Worm (Caenorhabditis elegans) whole organism, early embryonic: ENCODE measurements around the gene srb-3.

Experiments
- B0310.2 ChIP-seq: sonication (generic microtip); optimal IDR thresholded peaks from 2 replicates; lab custom pipeline; 2016; ENCODE audit warnings: mild to moderate bottlenecking, missing genetic modification characterization, missing compliant biosample characterization
- F13C5.2 ChIP-seq: sonication (generic microtip); optimal IDR thresholded peaks from 2 replicates; lab custom pipeline; 2017; ENCODE audit warnings: mild to moderate bottlenecking, missing genetic modification characterization, inconsistent platforms, missing compliant biosample characterization
- aly-1 ChIP-seq: sonication (generic microtip); optimal IDR thresholded peaks from 2 replicates; lab custom pipeline; 2016; ENCODE audit warnings: missing genetic modification characterization, missing compliant biosample characterization
- ama-1 ChIP-seq: fragments of 150-350 bp; optimal IDR thresholded peaks from 2 replicates; lab custom pipeline; 2014
- ceh-13 ChIP-seq: fragments of 200-800 bp; sonication (Bioruptor generic); optimal IDR thresholded peaks from 2 replicates; lab custom pipeline; 2018; ENCODE audit warnings: mild to moderate bottlenecking, missing genetic modification characterization, missing compliant biosample characterization
- ceh-36 ChIP-seq: sonication (generic microtip); optimal IDR thresholded peaks from 2 replicates; lab custom pipeline; 2016; ENCODE audit warnings: missing genetic modification characterization, inconsistent platforms, missing compliant biosample characterization
- ets-7 ChIP-seq: sonication (generic microtip); optimal IDR thresholded peaks from 2 replicates; lab custom pipeline; 2016; ENCODE audit warnings: missing genotype, missing genetic modification characterization, missing compliant biosample characterization
- flt-1 ChIP-seq: fragments of 200-800 bp; sonication (Bioruptor generic); IDR thresholded peaks from 2 replicates; pipeline ENCODE4 v1.3.6; 2022; ENCODE audit warnings: missing genetic modification characterization, missing compliant biosample characterization
- hmbx-1 ChIP-seq: sonication (generic microtip); optimal IDR thresholded peaks from 2 replicates; lab custom pipeline; 2016; ENCODE audit warnings: mild to moderate bottlenecking, missing genetic modification characterization, missing compliant biosample characterization
- hmg-4 ChIP-seq: fragments of 200-800 bp; sonication (Bioruptor generic); optimal IDR thresholded peaks from 2 replicates; lab custom pipeline; 2018; ENCODE audit warnings: mild to moderate bottlenecking, missing genetic modification characterization, missing compliant biosample characterization
- hnd-1 ChIP-seq: sonication (generic microtip); optimal IDR thresholded peaks from 2 replicates; lab custom pipeline; 2016; ENCODE audit warnings: missing genetic modification characterization, missing compliant biosample characterization
- pes-1 ChIP-seq: fragments of 200-800 bp; sonication (Bioruptor generic); IDR thresholded peaks from 2 replicates; pipeline ENCODE4 v1.3.6; 2022; ENCODE audit warnings: missing genetic modification reagents, missing genetic modification characterization, missing compliant biosample characterization
- scrt-1 ChIP-seq: fragments of 200-800 bp; sonication (Bioruptor generic); IDR thresholded peaks from 2 replicates; pipeline ENCODE4 v1.3.6; 2022; ENCODE audit warnings: missing genetic modification characterization, missing compliant biosample characterization
- sea-1 ChIP-seq: fragments of 200-800 bp; sonication (Bioruptor generic); conservative IDR thresholded peaks from 2 replicates; pipeline ENCODE4 v1.3.6; 2022; ENCODE audit warnings: missing genetic modification characterization, missing compliant biosample characterization
- tbx-11 ChIP-seq: fragments of 200-800 bp; sonication (Bioruptor generic); IDR thresholded peaks from 2 replicates; pipeline ENCODE4 v1.3.6; 2022; ENCODE audit warnings: missing genetic modification characterization, missing compliant biosample characterization
- tbx-37 ChIP-seq: fragments of 200-800 bp; sonication (Bioruptor generic); conservative IDR thresholded peaks from 2 replicates; pipeline ENCODE4 v1.3.6; 2022; ENCODE audit warnings: missing genetic modification reagents, missing genetic modification characterization, missing compliant biosample characterization
- tra-4 ChIP-seq: sonication (generic microtip); optimal IDR thresholded peaks from 2 replicates; lab custom pipeline; 2017; ENCODE audit warnings: missing genetic modification characterization, missing compliant biosample characterization

The srb-3 gene

DNA sequence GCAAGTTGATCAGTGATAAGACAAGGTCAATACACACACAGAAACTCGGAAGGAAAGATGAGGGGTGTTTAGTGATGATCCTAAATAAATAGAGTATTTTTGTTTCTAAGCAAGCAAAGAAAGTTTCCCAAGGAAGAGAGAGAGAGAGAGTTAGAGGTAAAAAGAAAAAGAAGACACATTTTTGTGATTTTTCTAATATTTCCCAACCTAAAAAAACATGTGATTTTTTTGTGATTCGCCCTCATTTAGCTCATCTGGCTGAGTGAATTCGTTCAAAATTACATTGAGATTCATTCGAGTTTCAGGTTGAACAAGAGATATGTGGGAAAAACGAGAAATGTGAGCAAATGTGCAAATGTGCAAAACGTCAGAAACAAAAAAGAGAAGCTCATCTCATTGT, 15.8 kb downstream of the srb-3 start, which contains the start of gene srb-16:
Gene srb-16 (minus strand): TSS at position 101 of the 400 bp plus-strand sequence.
- TF ChIP-seq ceh-13 (GFP tag; lab: Kevin White, UChicago): no peak
- TF ChIP-seq ama-1 (lab: Kevin White, UChicago): no peak
- no peak for TF ChIP-seq pes-1 (GFP tag; lab: Robert Waterston, UW)
- TF ChIP-seq hmg-4 (GFP tag; lab: Kevin White, UChicago): no peak
- no peak for TF ChIP-seq tbx-11 (GFP tag; lab: Robert Waterston, UW)
- no peak for TF ChIP-seq aly-1 (tag; lab: Kevin White, UChicago)
- TF ChIP-seq F13C5.2: no peak
- no peak for TF ChIP-seq tra-4 (tag; lab: Kevin White, UChicago)
- TF ChIP-seq scrt-1: no peak
- no peak for TF ChIP-seq hmbx-1 (tag; lab: Kevin White, UChicago)
- no peak for TF ChIP-seq hnd-1 (tag; lab: Kevin White, UChicago)
- no peak for TF ChIP-seq ceh-36
- TF ChIP-seq ets-7 (tag; lab: Kevin White, UChicago): no peak
- no peak for TF ChIP-seq B0310.2 (tag; lab: Kevin White, UChicago)
- no peak for TF ChIP-seq tbx-37 (GFP tag; lab: Robert Waterston, UW)
- TF ChIP-seq sea-1 (GFP tag; lab: Robert Waterston, UW): no peak
- no peak for TF ChIP-seq flt-1 (GFP tag; lab: Robert Waterston, UW)

DNA sequence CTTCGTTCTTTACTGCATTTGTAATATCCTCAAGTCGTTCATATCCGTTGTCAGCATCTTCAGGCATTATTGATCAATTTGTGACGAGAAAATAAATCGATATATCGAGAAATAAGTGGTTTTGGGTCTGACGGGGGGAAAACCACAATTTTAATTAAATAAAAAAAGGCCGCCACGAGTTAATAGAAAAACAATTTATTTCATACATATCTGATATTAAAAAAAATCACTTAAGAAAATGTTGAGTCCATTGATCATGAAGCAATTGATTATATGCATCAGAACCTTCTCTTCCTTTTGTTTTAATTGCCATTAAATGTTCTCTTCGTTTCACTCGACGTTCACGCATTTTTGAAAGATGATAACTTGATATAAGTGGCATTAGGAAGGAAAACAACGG, 18.3 kb downstream of the srb-3 start, which contains the start of gene F58A6.5:
Gene F58A6.5 (minus strand): TSS at position 101 of the 400 bp plus-strand sequence.
- TF ChIP-seq hmbx-1 (tag; lab: Kevin White, UChicago) (no peak), ets-7 (tag; lab: Kevin White, UChicago) (no peak), aly-1 (tag; lab: Kevin White, UChicago) (no peak), ama-1 (lab: Kevin White, UChicago) (no peak), flt-1 (GFP tag; lab: Robert Waterston, UW) (no peak), hnd-1 (tag; lab: Kevin White, UChicago) (no peak), F13C5.2 (no peak), hmg-4 (GFP tag; lab: Kevin White, UChicago) (no peak), sea-1 (GFP tag; lab: Robert Waterston, UW) (no peak), tbx-37 (GFP tag; lab: Robert Waterston, UW) (no peak), tbx-11 (GFP tag; lab: Robert Waterston, UW) (no peak), B0310.2 (tag; lab: Kevin White, UChicago) (no peak), ceh-36 (no peak), scrt-1 (no peak), pes-1 (GFP tag; lab: Robert Waterston, UW) (no peak), ceh-13 (GFP tag; lab: Kevin White, UChicago) (no peak), tra-4 (tag; lab: Kevin White, UChicago) (no peak)

DNA sequence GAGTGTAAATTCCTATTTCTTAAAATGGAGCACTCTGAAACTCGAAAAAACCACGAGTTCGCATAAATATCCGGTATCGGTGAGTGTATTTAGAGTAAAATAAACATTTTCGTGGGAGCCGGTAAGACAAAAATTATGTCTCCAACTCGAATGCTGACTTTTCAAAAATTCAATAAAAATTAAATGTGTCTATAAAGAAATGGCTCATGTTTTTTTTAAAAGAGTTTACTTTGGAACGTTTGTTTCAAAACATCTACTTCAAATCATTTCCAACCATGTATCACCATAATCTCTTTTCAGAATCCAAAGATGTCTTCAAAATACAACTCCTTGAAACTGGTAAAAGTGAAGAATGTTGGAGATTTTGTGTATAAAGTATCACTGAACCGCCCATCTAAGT, 24.0 kb downstream of the srb-3 start, which contains the start of gene F58A6.1:
Gene F58A6.1 (plus strand): TSS at position 301 of the 400 bp plus-strand sequence.
- TF ChIP-seq tbx-37 (GFP tag; lab: Robert Waterston, UW): no peak
- TF ChIP-seq pes-1 (GFP tag; lab: Robert Waterston, UW): no peak
- no peak for TF ChIP-seq F13C5.2
- TF ChIP-seq scrt-1: no peak

DNA sequence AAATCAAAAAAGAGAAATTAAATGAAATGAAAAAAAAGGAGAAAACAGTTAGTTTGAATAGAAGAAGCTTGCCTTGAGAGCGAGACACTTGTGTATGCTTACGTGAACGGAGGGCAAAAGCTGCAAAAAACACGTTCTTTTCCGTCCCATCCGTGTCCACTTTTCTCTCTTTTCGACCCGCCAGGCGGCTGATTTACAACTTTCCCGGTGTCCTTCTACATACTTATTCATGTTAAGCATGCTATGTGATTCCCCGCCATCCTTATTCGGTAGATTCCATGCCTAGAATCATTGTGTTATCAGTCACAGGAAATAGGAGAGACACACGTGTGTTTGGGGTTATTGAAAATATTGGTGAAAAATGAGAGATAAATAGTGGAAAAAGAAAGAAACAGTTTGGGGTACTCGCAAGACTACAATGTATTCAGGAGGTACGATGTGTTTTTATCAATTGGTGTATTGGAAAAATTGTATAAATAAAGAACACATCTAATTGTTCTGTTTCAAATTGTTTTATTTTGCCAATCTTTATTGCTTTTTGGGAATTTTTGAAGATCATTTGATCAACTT, 24.6 kb downstream of the srb-3 start, which contains the start of gene nas-29:
Gene nas-29 (minus strand): TSS at position 92 of the 570 bp plus-strand sequence.
- TF ChIP-seq ama-1 (lab: Kevin White, UChicago): no peak
- TF ChIP-seq tbx-37 (GFP tag; lab: Robert Waterston, UW): no peak
- TF ChIP-seq F13C5.2: no peak
- TF ChIP-seq hmbx-1 (tag; lab: Kevin White, UChicago): no peak
- no peak for TF ChIP-seq tra-4 (tag; lab: Kevin White, UChicago)

DNA sequence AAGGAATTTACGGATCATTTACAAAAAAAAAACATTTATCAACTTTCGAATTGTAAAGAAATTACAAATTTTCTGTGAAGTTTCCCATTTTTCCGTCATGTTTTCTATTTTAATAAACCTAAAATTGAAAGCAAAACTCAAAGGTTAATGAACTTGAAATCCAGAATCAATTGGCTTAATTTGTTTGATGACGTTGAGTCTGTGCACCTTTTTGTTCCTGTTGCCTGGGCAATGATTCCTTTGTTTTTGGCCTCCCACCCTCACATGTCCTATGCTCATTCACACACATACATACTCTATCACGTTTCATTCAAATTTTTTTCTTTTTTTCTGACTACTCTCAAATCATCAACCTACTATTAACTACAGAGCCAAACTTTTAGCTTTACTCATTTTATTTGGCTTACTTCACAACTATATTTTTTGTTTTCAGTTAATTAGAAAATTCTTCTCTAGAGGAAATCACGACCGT, 30.3 kb downstream of the srb-3 start, which contains the start of gene F58A6.2:
Gene F58A6.2 (plus strand): TSS at position 422 of the 472 bp plus-strand sequence.
- no peak for TF ChIP-seq F13C5.2
- TF ChIP-seq aly-1 (tag; lab: Kevin White, UChicago): no peak
- no peak for TF ChIP-seq hmbx-1 (tag; lab: Kevin White, UChicago)
- TF ChIP-seq ceh-36: no peak
- TF ChIP-seq B0310.2 (tag; lab: Kevin White, UChicago): no peak
- TF ChIP-seq ets-7 (tag; lab: Kevin White, UChicago): no peak
- TF ChIP-seq ceh-13 (GFP tag; lab: Kevin White, UChicago): no peak
- TF ChIP-seq flt-1 (GFP tag; lab: Robert Waterston, UW): no peak
- TF ChIP-seq hmg-4 (GFP tag; lab: Kevin White, UChicago): no peak
- no peak for TF ChIP-seq scrt-1
- TF ChIP-seq sea-1 (GFP tag; lab: Robert Waterston, UW): no peak

DNA sequence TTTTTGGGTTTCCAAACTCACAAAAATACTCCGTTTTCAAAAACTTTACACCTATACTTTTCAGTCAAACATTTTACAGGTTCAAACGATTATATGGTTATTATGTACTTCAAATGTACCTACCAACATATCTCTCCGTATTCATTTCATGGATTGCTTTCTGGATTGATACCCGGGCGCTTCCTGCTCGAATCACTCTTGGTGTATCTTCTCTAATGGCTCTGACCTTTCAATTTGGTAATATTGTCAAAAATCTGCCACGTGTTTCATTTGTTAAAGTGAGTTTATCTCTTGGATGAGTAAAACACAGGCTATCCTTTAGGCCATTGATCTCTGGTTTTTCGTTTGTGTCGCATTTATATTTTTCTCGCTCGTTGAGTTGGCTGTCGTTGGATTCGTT, 34.8 kb downstream of the srb-3 start:
- TF ChIP-seq ceh-36 (no peak), aly-1 (tag; lab: Kevin White, UChicago) (no peak), hmg-4 (GFP tag; lab: Kevin White, UChicago) (no peak), sea-1 (GFP tag; lab: Robert Waterston, UW) (no peak), tbx-37 (GFP tag; lab: Robert Waterston, UW) (no peak), tbx-11 (GFP tag; lab: Robert Waterston, UW) (no peak), hnd-1 (tag; lab: Kevin White, UChicago) (no peak), F13C5.2 (no peak)

DNA sequence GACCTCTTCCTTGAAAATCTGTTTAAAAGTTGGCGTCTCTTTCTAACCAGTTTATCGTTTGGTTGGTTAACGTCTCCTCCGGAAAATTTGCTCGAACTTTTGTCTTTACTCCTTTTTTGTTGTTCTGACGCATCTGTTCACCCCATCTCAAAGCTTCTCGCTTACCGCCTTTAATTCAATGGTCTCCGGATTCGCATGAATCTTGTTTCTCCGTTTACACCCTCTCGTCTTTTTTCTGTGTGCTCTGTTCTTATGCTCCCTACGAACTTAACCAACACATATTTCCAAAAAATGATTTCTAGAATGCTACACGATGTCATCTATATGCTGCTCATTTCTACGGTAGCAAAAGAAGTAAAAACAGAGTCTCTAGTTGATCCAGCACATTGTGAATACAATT, 36.6 kb downstream of the srb-3 start, which contains the start of gene lgc-56:
Gene lgc-56 (plus strand): TSS at position 301 of the 400 bp plus-strand sequence.
- TF ChIP-seq hmbx-1 (tag; lab: Kevin White, UChicago) (no peak), F13C5.2 (no peak), sea-1 (GFP tag; lab: Robert Waterston, UW) (no peak), ceh-13 (GFP tag; lab: Kevin White, UChicago) (no peak), B0310.2 (tag; lab: Kevin White, UChicago) (no peak), hnd-1 (tag; lab: Kevin White, UChicago) (no peak), flt-1 (GFP tag; lab: Robert Waterston, UW) (no peak), ceh-36 (no peak), tbx-11 (GFP tag; lab: Robert Waterston, UW) (no peak), aly-1 (tag; lab: Kevin White, UChicago) (no peak), scrt-1 (no peak), tbx-37 (GFP tag; lab: Robert Waterston, UW) (no peak), tra-4 (tag; lab: Kevin White, UChicago) (no peak), ets-7 (tag; lab: Kevin White, UChicago) (no peak), pes-1 (GFP tag; lab: Robert Waterston, UW) (no peak), hmg-4 (GFP tag; lab: Kevin White, UChicago) (no peak)
